Fruit fly (Drosophila melanogaster): ENCODE measurements around the gene Teh3.

Teh3 gene

DNA sequence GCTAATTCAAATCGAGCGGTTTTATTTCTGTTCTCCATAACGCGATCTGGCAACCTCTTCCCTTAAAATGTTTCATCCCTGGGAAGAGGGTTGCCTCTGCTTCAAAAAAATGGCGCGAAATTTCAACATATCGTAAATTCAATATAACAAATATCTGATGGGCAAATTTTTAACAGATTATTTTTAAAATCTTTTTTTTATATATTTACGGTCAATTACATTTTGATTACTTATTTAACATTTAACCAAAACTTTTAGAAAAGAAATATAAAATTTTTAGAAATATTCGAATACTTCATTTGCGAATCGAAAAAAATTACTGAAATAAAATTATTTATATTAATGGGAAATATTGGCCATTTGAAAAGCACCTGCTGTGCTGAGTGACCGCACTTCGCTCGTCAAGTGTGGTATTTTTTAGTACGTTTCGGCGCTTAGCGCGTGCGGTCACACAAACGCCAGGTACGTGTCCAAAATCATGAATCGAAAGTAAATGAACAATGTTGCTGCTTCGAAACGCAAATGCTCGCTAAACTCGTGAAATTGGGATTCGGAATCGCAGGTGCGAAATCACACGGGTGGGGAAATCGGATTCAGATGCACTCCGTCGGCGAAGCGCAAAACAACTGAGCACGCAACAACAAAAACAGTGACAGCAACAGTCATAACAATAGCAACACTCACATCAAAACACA is 14.4 kb downstream of the Teh3 start, which contains the start of gene Ero1L (continued):
- TF ChIP-seq CG2889 (GFP tag; IDR thresholded peaks at IDR 0.05) (no peak), Pdp1 (GFP tag; optimal IDR thresholded peaks at IDR 0.05) (no peak), z (GFP tag; IDR thresholded peaks at IDR 0.05) (no peak), Lhr (GFP tag; optimal IDR thresholded peaks at IDR 0.05) (peak; percentile 82), CG2712 (tag; optimal IDR thresholded peaks at IDR 0.05) (peak; percentile 49), luna (GFP tag; optimal IDR thresholded peaks at IDR 0.05) (no peak), CG30403 (GFP tag; optimal IDR thresholded peaks at IDR 0.05) (peak; percentile 16), Lpt (GFP tag; optimal IDR thresholded peaks at IDR 0.05) (no peak), CG4404 (GFP tag; IDR thresholded peaks at IDR 0.05) (no peak), Abd-B (GFP tag; optimal IDR thresholded peaks at IDR 0.05) (peak; percentile 51), CG9817 (tag; optimal IDR thresholded peaks at IDR 0.05) (no peak), Mrtf (GFP tag; IDR thresholded peaks at IDR 0.05) (no peak), CG33213 (GFP tag; optimal IDR thresholded peaks at IDR 0.05) (peak; percentile 6), CG6683 (GFP tag; optimal IDR thresholded peaks at IDR 0.05) (no peak), Mad (GFP tag; optimal IDR thresholded peaks at IDR 0.05) (no peak), Hr3 (GFP tag; optimal IDR thresholded peaks at IDR 0.05) (no peak), odd (GFP tag; optimal IDR thresholded peaks at IDR 0.05) (no peak), Opbp (GFP tag; IDR thresholded peaks at IDR 0.05; ENCODE audit: partially characterized antibody) (peak; percentile 42; the same call in 1 of the 3 replicates), CG11695 (GFP tag; IDR thresholded peaks at IDR 0.05) (peak; percentile 51; the same call in 1 of the 3 replicates), chif (GFP tag; optimal IDR thresholded peaks at IDR 0.05) (no peak), Ptx1 (GFP tag; IDR thresholded peaks at IDR 0.05) (no peak; the same call in 1 of the 2 replicates), dysf (GFP tag; IDR thresholded peaks at IDR 0.05) (no peak), slp2 (GFP tag; optimal IDR thresholded peaks at IDR 0.05) (no peak), salm (tag; optimal IDR thresholded peaks at IDR 0.05) (no peak), CG4328 (GFP tag; optimal IDR thresholded peaks at IDR 0.05) (no peak), bab2 (GFP tag; optimal IDR thresholded peaks at IDR 0.05) (no peak), lilli (GFP tag; optimal IDR thresholded peaks at IDR 0.05) (peak; percentile 34), CG6689 (GFP tag; IDR thresholded peaks at IDR 0.05) (peak; percentile 37), Six4 (GFP tag; optimal IDR thresholded peaks at IDR 0.05) (no peak), scrt (GFP tag; optimal IDR thresholded peaks at IDR 0.05) (peak; percentile 15), crc (GFP tag; optimal IDR thresholded peaks at IDR 0.05) (no peak), row (GFP tag; IDR thresholded peaks at IDR 0.05) (peak; percentile 39; the same call in 1 of the 3 replicates), ara (GFP tag; IDR thresholded peaks at IDR 0.05) (no peak), YL-1 (GFP tag; optimal IDR thresholded peaks at IDR 0.05) (peak; percentile 81), unc-4 (GFP tag; IDR thresholded peaks at IDR 0.05; ENCODE audit: partially characterized antibody) (no peak), CG10321 (GFP tag; IDR thresholded peaks at IDR 0.05) (no peak), Rx (GFP tag; IDR thresholded peaks at IDR 0.05) (no peak), CG3995 (GFP tag; optimal IDR thresholded peaks at IDR 0.05) (peak; percentile 21), run (tag; optimal IDR thresholded peaks at IDR 0.05) (no peak), hkb (optimal IDR thresholded peaks at IDR 0.05) (no peak), hkb (GFP tag; IDR thresholded peaks at IDR 0.05) (no peak), CG32772 (GFP tag; IDR thresholded peaks at IDR 0.05) (no peak), CG1832 (GFP tag; optimal IDR thresholded peaks at IDR 0.05) (no peak), CG12299 (tag; optimal IDR thresholded peaks at IDR 0.05) (no peak), CG1603 (tag; optimal IDR thresholded peaks at IDR 0.05) (peak; percentile 33), bbx (GFP tag; IDR thresholded peaks at IDR 0.05; ENCODE audit: partially characterized antibody) (peak; percentile 50), her (GFP tag; optimal IDR thresholded peaks at IDR 0.05) (peak; percentile 27), CG8388 (GFP tag; optimal IDR thresholded peaks at IDR 0.05) (no peak), CG13123 (GFP tag; optimal IDR thresholded peaks at IDR 0.05) (no peak), CG13624 (GFP tag; optimal IDR thresholded peaks at IDR 0.05) (no peak), sens (GFP tag) (peak; percentile 54)

Measured in whole organism, embryonic.